Fruit fly (Drosophila melanogaster): Measurements from ENCODE around the gene CG3097.

- TF ChIP-seq spab (GFP tag; optimal IDR thresholded peaks at IDR 0.05), result no peak
- TF ChIP-seq Hr39 (GFP tag; optimal IDR thresholded peaks at IDR 0.05), result no peak
- TF ChIP-seq Sox102F (GFP tag; optimal IDR thresholded peaks at IDR 0.05), result no peak
- no peak for TF ChIP-seq achi (GFP tag; optimal IDR thresholded peaks at IDR 0.05)
- TF ChIP-seq CG6808 (GFP tag; optimal IDR thresholded peaks at IDR 0.05), result no peak
- TF ChIP-seq Eip93F (GFP tag; optimal IDR thresholded peaks at IDR 0.05), result no peak
- TF ChIP-seq fd59A (GFP tag; optimal IDR thresholded peaks at IDR 0.05), result no peak
- no peak for TF ChIP-seq CG6163 (GFP tag; IDR thresholded peaks at IDR 0.05)
- no peak for TF ChIP-seq CG11294 (GFP tag; IDR thresholded peaks at IDR 0.05)
- TF ChIP-seq eg (GFP tag; IDR thresholded peaks at IDR 0.05), result no peak
- TF ChIP-seq CG10631 (GFP tag; optimal IDR thresholded peaks at IDR 0.05), result no peak
Measured at dm6 chrX:5751949-5752348, 18.6 kb downstream of the CG3097 start, which contains the start of gene CG15772.
